Worm (Caenorhabditis elegans) whole organism, L2 larva: ENCODE data around the gene cpsf-3.
A peak's percentile ranks its signal among the peaks of the same experiment; 100 is the strongest.

Experiments
- C34F6.9 ChIP-seq: fragments of 150-350 bp; optimal IDR thresholded peaks from 2 replicates; lab custom pipeline; 2014; ENCODE audit warnings: missing biosample characterization, missing genetic modification characterization
- R02D3.7 ChIP-seq: fragments of 150-350 bp; optimal IDR thresholded peaks from 2 replicates; lab custom pipeline; 2014; ENCODE audit warnings: missing biosample characterization, missing genetic modification characterization
- ZK546.5 ChIP-seq: sonication (generic microtip); optimal IDR thresholded peaks from 2 replicates; lab custom pipeline; 2017; ENCODE audit warnings: missing biosample characterization, missing genetic modification characterization
- alr-1 ChIP-seq: fragments of 150-350 bp; optimal IDR thresholded peaks from 2 replicates; lab custom pipeline; 2014; ENCODE audit warnings: missing biosample characterization, missing genetic modification characterization
- aly-2 ChIP-seq: fragments of 150-350 bp; optimal IDR thresholded peaks from 2 replicates; lab custom pipeline; 2014; ENCODE audit warnings: missing biosample characterization, missing genetic modification characterization
- blmp-1 ChIP-seq: sonication (generic microtip); optimal IDR thresholded peaks from 2 replicates; lab custom pipeline; 2017; ENCODE audit warnings: missing genetic modification characterization, mild to moderate bottlenecking, missing compliant biosample characterization, antibody characterized with exemption, moderate library complexity; ENCODE audit not compliant: insufficient read depth
- ceh-16 ChIP-seq: fragments of 150-350 bp; optimal IDR thresholded peaks from 2 replicates; lab custom pipeline; 2014; ENCODE audit warnings: missing biosample characterization, missing genetic modification characterization
- ceh-82 ChIP-seq: fragments of 150-350 bp; optimal IDR thresholded peaks from 2 replicates; lab custom pipeline; 2014; ENCODE audit warnings: missing biosample characterization, missing genetic modification characterization
- crh-2 ChIP-seq: sonication (generic microtip); optimal IDR thresholded peaks from 2 replicates; lab custom pipeline; 2017; ENCODE audit warnings: missing biosample characterization, missing genetic modification characterization
- dmd-4 ChIP-seq: sonication (generic microtip); optimal IDR thresholded peaks from 2 replicates; lab custom pipeline; 2017; ENCODE audit warnings: missing biosample characterization, missing genetic modification characterization
- egl-27 ChIP-seq: sonication (generic microtip); optimal IDR thresholded peaks from 3 replicates; lab custom pipeline; 2017; ENCODE audit warnings: missing biosample characterization, missing genetic modification reagents, missing genetic modification characterization
- elt-1 ChIP-seq: fragments of 150-350 bp; optimal IDR thresholded peaks from 2 replicates; lab custom pipeline; 2014; ENCODE audit warnings: missing biosample characterization, missing genetic modification characterization
- elt-3 ChIP-seq: sonication (generic microtip); optimal IDR thresholded peaks from 2 replicates; lab custom pipeline; 2017; ENCODE audit warnings: missing biosample characterization, missing genetic modification characterization
- fos-1 ChIP-seq: fragments of 150-350 bp; optimal IDR thresholded peaks from 2 replicates; lab custom pipeline; 2014; ENCODE audit warnings: missing biosample characterization, missing genetic modification characterization
- gmeb-1 ChIP-seq: fragments of 150-350 bp; optimal IDR thresholded peaks from 2 replicates; lab custom pipeline; 2014; ENCODE audit warnings: missing biosample characterization, missing genetic modification characterization
- lin-11 ChIP-seq: fragments of 150-350 bp; sonication (generic microtip); optimal IDR thresholded peaks from 2 replicates; lab custom pipeline; 2014; ENCODE audit warnings: missing biosample characterization, missing genetic modification characterization, inconsistent platforms, mixed read lengths
- lin-13 ChIP-seq: fragments of 150-350 bp; optimal IDR thresholded peaks from 2 replicates; lab custom pipeline; 2014; ENCODE audit warnings: missing biosample characterization, missing genetic modification reagents, missing genetic modification characterization
- lsy-2 ChIP-seq, 2 experiments: fragments of 150-350 bp in 1 of 2; sonication (generic microtip) in 1 of 2; optimal IDR thresholded peaks; 2 replicates each; lab custom pipeline; 2014 to 2017; ENCODE audit warnings: missing biosample characterization in 2 of 2, missing genetic modification characterization in 2 of 2
- mdl-1 ChIP-seq, 2 experiments: fragments of 150-350 bp in 1 of 2; sonication (generic microtip) in 1 of 2; optimal IDR thresholded peaks; 2 replicates each; lab custom pipeline; 2017; ENCODE audit warnings: missing biosample characterization in 2 of 2, missing genetic modification characterization in 2 of 2
- nhr-10 ChIP-seq: sonication (generic microtip); optimal IDR thresholded peaks from 2 replicates; lab custom pipeline; 2017; ENCODE audit warnings: missing biosample characterization, missing genetic modification characterization
- nhr-11 ChIP-seq: fragments of 150-350 bp; optimal IDR thresholded peaks from 2 replicates; lab custom pipeline; 2014; ENCODE audit warnings: missing biosample characterization, missing genetic modification characterization
- nhr-12 ChIP-seq: fragments of 150-350 bp; optimal IDR thresholded peaks from 2 replicates; lab custom pipeline; 2014; ENCODE audit warnings: missing biosample characterization, missing genetic modification characterization
- nhr-129 ChIP-seq: fragments of 150-350 bp; optimal IDR thresholded peaks from 2 replicates; lab custom pipeline; 2014; ENCODE audit warnings: missing biosample characterization, missing genetic modification characterization
- nhr-21 ChIP-seq: fragments of 150-350 bp; optimal IDR thresholded peaks from 2 replicates; lab custom pipeline; 2014; ENCODE audit warnings: missing biosample characterization, missing genetic modification characterization
- nhr-237 ChIP-seq: fragments of 150-350 bp; optimal IDR thresholded peaks from 2 replicates; lab custom pipeline; 2014; ENCODE audit warnings: missing biosample characterization, missing genetic modification characterization
- nhr-25 ChIP-seq: fragments of 150-350 bp; sonication (generic microtip); optimal IDR thresholded peaks from 3 replicates; lab custom pipeline; 2014; ENCODE audit warnings: missing biosample characterization, missing genetic modification characterization
- nhr-77 ChIP-seq: fragments of 150-350 bp; optimal IDR thresholded peaks from 2 replicates; lab custom pipeline; 2014; ENCODE audit warnings: missing biosample characterization, missing genetic modification characterization
- peb-1 ChIP-seq: fragments of 150-350 bp; optimal IDR thresholded peaks from 2 replicates; lab custom pipeline; 2014; ENCODE audit warnings: missing biosample characterization, missing genetic modification characterization
- sem-4 ChIP-seq: fragments of 150-350 bp; optimal IDR thresholded peaks from 2 replicates; lab custom pipeline; 2014; ENCODE audit warnings: missing biosample characterization, missing genetic modification reagents, missing genetic modification characterization
- skn-1 ChIP-seq: sonication (generic microtip); optimal IDR thresholded peaks from 2 replicates; lab custom pipeline; 2017; ENCODE audit warnings: missing biosample characterization, missing genetic modification characterization
- sma-3 ChIP-seq: sonication (generic microtip); optimal IDR thresholded peaks from 2 replicates; lab custom pipeline; 2016; ENCODE audit warnings: missing genetic modification reagents, missing genetic modification characterization, missing compliant biosample characterization
- sma-9 ChIP-seq, 2 experiments: fragments of 150-350 bp in 1 of 2; sonication (generic microtip) in 1 of 2; optimal IDR thresholded peaks; 2 replicates each; lab custom pipeline; 2014 to 2016; ENCODE audit warnings: missing genetic modification characterization in 2 of 2, mild to moderate bottlenecking in 1 of 2, missing biosample characterization in 1 of 2, missing compliant biosample characterization in 1 of 2, missing genetic modification reagents in 1 of 2, moderate library complexity in 1 of 2
- snpc-4 ChIP-seq: fragments of 150-350 bp; optimal IDR thresholded peaks from 2 replicates; lab custom pipeline; 2014; ENCODE audit warnings: missing biosample characterization, missing genetic modification characterization
- unc-39 ChIP-seq: fragments of 150-350 bp; optimal IDR thresholded peaks from 2 replicates; lab custom pipeline; 2014; ENCODE audit warnings: missing biosample characterization, missing genetic modification characterization
- unc-55 ChIP-seq: fragments of 150-350 bp; sonication (generic microtip); optimal IDR thresholded peaks from 3 replicates; lab custom pipeline; 2014; ENCODE audit warnings: missing biosample characterization, missing genetic modification reagents, missing genetic modification characterization
- unc-62 ChIP-seq: fragments of 150-350 bp; optimal IDR thresholded peaks from 2 replicates; lab custom pipeline; 2014; ENCODE audit warnings: missing biosample characterization, missing genetic modification reagents, missing genetic modification characterization
- ztf-4 ChIP-seq: fragments of 150-350 bp; optimal IDR thresholded peaks from 2 replicates; lab custom pipeline; 2014; ENCODE audit warnings: missing biosample characterization, missing genetic modification characterization

cpsf-3 gene

DNA sequence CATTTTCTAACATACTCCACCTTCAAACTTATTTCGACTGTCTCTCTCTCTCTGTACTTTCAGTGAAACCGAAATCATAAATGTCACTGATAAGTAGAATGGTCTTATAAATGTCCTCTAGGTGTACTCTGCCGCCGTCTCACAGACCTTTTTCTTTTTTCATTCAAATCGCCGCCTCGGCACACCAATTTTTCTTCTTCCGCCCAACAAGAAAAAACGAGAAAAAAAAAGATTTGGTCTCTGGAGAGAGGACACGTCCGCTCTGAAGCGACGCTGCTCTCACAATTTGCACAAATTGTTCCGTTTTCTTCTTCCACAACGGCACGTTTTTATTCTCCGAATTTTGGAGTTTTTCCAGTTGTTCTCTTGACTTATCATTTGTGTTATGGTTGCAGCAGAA, 30.5 kb upstream of the cpsf-3 start:
- no peak for TF ChIP-seq nhr-10 (tag; lab: Kevin White, UChicago)
- no peak for TF ChIP-seq nhr-21 (tag; lab: Kevin White, UChicago)
- no peak for TF ChIP-seq dmd-4 (tag; lab: Kevin White, UChicago)
- no peak for TF ChIP-seq ztf-4 (tag; lab: Kevin White, UChicago)
- TF ChIP-seq sma-9 (GFP tag; optimal IDR thresholded peaks at IDR 0.05; lab: Kevin White, UChicago) = peak; percentile 3
- no peak for TF ChIP-seq sma-9 (tag; optimal IDR thresholded peaks at IDR 0.05; lab: Kevin White, UChicago)
- TF ChIP-seq lin-11 (tag; lab: Kevin White, UChicago) = no peak
- TF ChIP-seq lin-13 (GFP tag; lab: Kevin White, UChicago) = no peak
- TF ChIP-seq R02D3.7 = no peak
- TF ChIP-seq elt-1 (tag; lab: Kevin White, UChicago) = no peak
- TF ChIP-seq fos-1 = peak; percentile 4
- no peak for TF ChIP-seq ZK546.5 (tag; lab: Kevin White, UChicago)
- TF ChIP-seq nhr-129 (tag; lab: Kevin White, UChicago) = peak; percentile 36
- TF ChIP-seq sem-4 (tag; lab: Kevin White, UChicago) = no peak
- TF ChIP-seq snpc-4 (tag; lab: Kevin White, UChicago) = no peak
- TF ChIP-seq ceh-16 (tag; lab: Kevin White, UChicago) = no peak

ce11 chrIV:13311331-13312034, 28.8 kb upstream of the cpsf-3 start:
- TF ChIP-seq nhr-129 (tag; lab: Kevin White, UChicago) (peak; percentile 34), peb-1 (tag; lab: Kevin White, UChicago) (no peak), sem-4 (tag; lab: Kevin White, UChicago) (no peak), lsy-2 (tag; optimal IDR thresholded peaks at IDR 0.05; lab: Kevin White, UChicago) (peak in 1 of 2 experiments; percentile 34), crh-2 (tag; lab: Kevin White, UChicago) (peak; percentile 2), nhr-12 (no peak), unc-39 (tag; lab: Kevin White, UChicago) (no peak), mdl-1 (tag; optimal IDR thresholded peaks at IDR 0.05; lab: Kevin White, UChicago) (no peak), skn-1 (tag; lab: Kevin White, UChicago) (no peak), elt-3 (no peak), unc-62 (GFP tag; lab: Kevin White, UChicago) (no peak), ztf-4 (tag; lab: Kevin White, UChicago) (no peak), nhr-11 (tag; lab: Kevin White, UChicago) (no peak), nhr-77 (tag; lab: Kevin White, UChicago) (no peak), sma-3 (GFP tag; lab: Kevin White, UChicago) (no peak), gmeb-1 (tag; lab: Kevin White, UChicago) (no peak), egl-27 (tag; lab: Kevin White, UChicago) (no peak), ceh-82 (no peak), C34F6.9 (tag; lab: Kevin White, UChicago) (peak; percentile 4), snpc-4 (tag; lab: Kevin White, UChicago) (no peak), nhr-25 (tag; lab: Kevin White, UChicago) (no peak), ceh-16 (tag; lab: Kevin White, UChicago) (no peak)

DNA sequence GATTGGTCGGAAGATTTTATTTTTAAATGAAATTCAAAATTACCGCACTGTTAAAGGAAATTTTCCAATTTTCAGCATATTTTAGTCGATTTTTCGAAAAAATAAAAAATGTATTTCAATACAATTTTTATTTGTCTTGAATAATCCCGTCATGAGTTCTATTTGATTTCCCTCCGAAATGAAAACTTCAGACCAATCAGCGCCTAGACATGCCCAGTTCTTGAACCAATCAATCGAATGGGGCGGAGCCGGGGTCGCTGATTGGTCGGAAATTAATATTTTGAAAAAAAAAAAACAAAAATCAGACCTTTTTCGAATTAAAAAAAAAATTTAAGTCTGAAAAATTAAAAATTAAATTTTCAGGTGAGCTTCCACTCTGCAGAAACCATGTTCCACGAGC, 27.0 kb upstream of the cpsf-3 start:
- no peak for TF ChIP-seq alr-1 (tag; lab: Kevin White, UChicago)
- TF ChIP-seq peb-1 (tag; lab: Kevin White, UChicago) = no peak
- TF ChIP-seq nhr-237 (tag; lab: Kevin White, UChicago) = no peak
- no peak for TF ChIP-seq egl-27 (tag; lab: Kevin White, UChicago)
- no peak for TF ChIP-seq ceh-16 (tag; lab: Kevin White, UChicago)
- no peak for TF ChIP-seq nhr-21 (tag; lab: Kevin White, UChicago)
- TF ChIP-seq blmp-1 (tag; lab: Kevin White, UChicago) = no peak
- TF ChIP-seq, all 48 proteins: peak for 0

ce11 chrIV:13304786-13305185, 22.1 kb upstream of the cpsf-3 start:
- TF ChIP-seq unc-55 = peak; percentile 17
- TF ChIP-seq aly-2 (tag; lab: Kevin White, UChicago) = no peak
- TF ChIP-seq snpc-4 (tag; lab: Kevin White, UChicago) = no peak
